Fruit fly (Drosophila melanogaster) whole organism, embryonic: ENCODE measurements around the gene Rich.

Experiments used
- Atf6 ChIP-seq: fragments of 200-800 bp; sonication (Bioruptor generic); IDR thresholded peaks from 2 replicates; pipeline ENCODE4 v1.3.6; 2022; ENCODE audit warnings: missing biosample characterization, missing genetic modification characterization
- CG13296 ChIP-seq: fragments of 200-800 bp; sonication (Bioruptor generic); optimal IDR thresholded peaks from 3 replicates; lab custom pipeline; 2018; ENCODE audit warnings: missing biosample characterization, mild to moderate bottlenecking, missing genetic modification characterization
- CG14710 ChIP-seq: fragments of 200-800 bp; sonication (Bioruptor generic); optimal IDR thresholded peaks from 3 replicates; lab custom pipeline; 2019; ENCODE audit warnings: missing biosample characterization, mild to moderate bottlenecking, missing genetic modification characterization, moderate library complexity
- CG15011 ChIP-seq: fragments of 200-800 bp; sonication (Bioruptor generic); optimal IDR thresholded peaks from 3 replicates; lab custom pipeline; 2018; ENCODE audit warnings: missing biosample characterization, mild to moderate bottlenecking, missing genetic modification characterization
- CG17829 ChIP-seq: fragments of 200-800 bp; optimal IDR thresholded peaks from 2 replicates; lab custom pipeline; 2019; ENCODE audit warnings: missing biosample characterization, mild to moderate bottlenecking, missing genetic modification characterization, moderate library complexity
- CG18476 ChIP-seq: fragments of 200-800 bp; sonication (Bioruptor generic); optimal IDR thresholded peaks from 2 replicates; lab custom pipeline; 2016; ENCODE audit warnings: missing biosample characterization, mild to moderate bottlenecking, missing genetic modification characterization
- CG2678 ChIP-seq: fragments of 200-800 bp; sonication (Bioruptor generic); optimal IDR thresholded peaks from 3 replicates; lab custom pipeline; 2019; ENCODE audit warnings: missing biosample characterization, mild to moderate bottlenecking, missing genetic modification characterization, moderate library complexity
- CG30020 ChIP-seq: fragments of 200-800 bp; optimal IDR thresholded peaks from 2 replicates; lab custom pipeline; 2019; ENCODE audit warnings: missing biosample characterization, mild to moderate bottlenecking, missing genetic modification characterization, moderate library complexity
- CG42726 ChIP-seq: fragments of 200-800 bp; sonication (Bioruptor generic); IDR thresholded peaks from 2 replicates; pipeline ENCODE4 v1.3.6; 2022; ENCODE audit warnings: missing biosample characterization, missing genetic modification characterization; ENCODE audit not compliant: partially characterized antibody
- CG4707 ChIP-seq: fragments of 200-800 bp; sonication (Bioruptor generic); optimal IDR thresholded peaks from 2 replicates; lab custom pipeline; 2018; ENCODE audit warnings: missing biosample characterization, mild to moderate bottlenecking, missing genetic modification characterization, moderate library complexity
- CG7745 ChIP-seq: fragments of 200-800 bp; sonication (Bioruptor generic); optimal IDR thresholded peaks from 2 replicates; lab custom pipeline; 2018; ENCODE audit warnings: missing biosample characterization, mild to moderate bottlenecking, missing genetic modification characterization, moderate library complexity
- CG8281 ChIP-seq: fragments of 200-800 bp; sonication (Bioruptor generic); optimal IDR thresholded peaks from 2 replicates; lab custom pipeline; 2018; ENCODE audit warnings: missing biosample characterization, mild to moderate bottlenecking, missing genetic modification characterization, moderate library complexity
- CG8765 ChIP-seq: fragments of 200-800 bp; sonication (Bioruptor generic); IDR thresholded peaks from 2 replicates; pipeline ENCODE4 v1.3.6; 2022; ENCODE audit warnings: missing biosample characterization, missing genetic modification characterization
- CG8924 ChIP-seq: fragments of 200-800 bp; optimal IDR thresholded peaks from 3 replicates; lab custom pipeline; 2019; ENCODE audit warnings: missing biosample characterization, mild to moderate bottlenecking, missing genetic modification characterization, moderate library complexity
- CHES-1-like ChIP-seq: fragments of 200-800 bp; sonication (Bioruptor generic); optimal IDR thresholded peaks from 2 replicates; lab custom pipeline; 2016; ENCODE audit warnings: missing biosample characterization, missing genetic modification characterization
- Camta ChIP-seq: fragments of 200-800 bp; sonication (Bioruptor generic); optimal IDR thresholded peaks from 2 replicates; lab custom pipeline; 2016; ENCODE audit warnings: missing biosample characterization, missing genetic modification characterization
- Dp ChIP-seq: fragments of 200-800 bp; sonication (Bioruptor generic); optimal IDR thresholded peaks from 2 replicates; lab custom pipeline; 2018; ENCODE audit warnings: missing biosample characterization, mild to moderate bottlenecking, missing genetic modification characterization, moderate library complexity
- ERR ChIP-seq: fragments of 200-800 bp; sonication (Bioruptor generic); optimal IDR thresholded peaks from 2 replicates; lab custom pipeline; 2016; ENCODE audit warnings: missing biosample characterization, missing genetic modification characterization
- HLH3B ChIP-seq: fragments of 200-800 bp; sonication (Bioruptor generic); IDR thresholded peaks from 2 replicates; pipeline ENCODE4 v1.3.6; 2022; ENCODE audit warnings: missing biosample characterization, missing genetic modification characterization
- Lhr ChIP-seq: fragments of 200-800 bp; sonication (Bioruptor generic); optimal IDR thresholded peaks from 3 replicates; lab custom pipeline; 2017; ENCODE audit warnings: mild to moderate bottlenecking, missing biosample characterization, missing genetic modification reagents, missing genetic modification characterization
- NC2β ChIP-seq: fragments of 200-800 bp; sonication (Bioruptor generic); optimal IDR thresholded peaks from 2 replicates; lab custom pipeline; 2016; ENCODE audit warnings: missing biosample characterization, missing genetic modification characterization
- Optix ChIP-seq: fragments of 200-800 bp; sonication (Bioruptor generic); IDR thresholded peaks from 3 replicates; pipeline ENCODE4 v1.3.6; 2022; ENCODE audit warnings: missing biosample characterization, missing genetic modification characterization
- Sry-δ ChIP-seq: fragments of 200-800 bp; sonication (Bioruptor generic); optimal IDR thresholded peaks from 2 replicates; lab custom pipeline; 2016; ENCODE audit warnings: missing biosample characterization, missing genetic modification characterization
- Tbp ChIP-seq: fragments of >200 bp; optimal IDR thresholded peaks from 2 replicates; lab custom pipeline; 2018; ENCODE audit warnings: missing biosample characterization, missing genetic modification characterization
- YL-1 ChIP-seq: fragments of 200-800 bp; sonication (Bioruptor generic); optimal IDR thresholded peaks from 3 replicates; lab custom pipeline; 2017; ENCODE audit warnings: missing biosample characterization, mild to moderate bottlenecking, missing genetic modification characterization
- aop ChIP-seq: fragments of 200-800 bp; sonication (Bioruptor generic); IDR thresholded peaks from 2 replicates; pipeline ENCODE4 v1.3.6; 2022; ENCODE audit warnings: missing biosample characterization, missing genetic modification characterization
- chn ChIP-seq: fragments of 200-800 bp; sonication (Bioruptor generic); optimal IDR thresholded peaks from 2 replicates; lab custom pipeline; 2016; ENCODE audit warnings: missing biosample characterization, missing genetic modification characterization
- crc ChIP-seq: fragments of 200-800 bp; sonication (Bioruptor generic); optimal IDR thresholded peaks from 2 replicates; lab custom pipeline; 2016; ENCODE audit warnings: missing biosample characterization, missing genetic modification characterization
- croc ChIP-seq: fragments of 200-800 bp; sonication (Bioruptor generic); conservative IDR thresholded peaks from 3 replicates; pipeline ENCODE4 v1.3.6; 2022; ENCODE audit warnings: missing biosample characterization, missing genetic modification characterization
- crp ChIP-seq, 2 experiments: fragments of 200-800 bp; sonication (Bioruptor generic); optimal IDR thresholded peaks; 2 replicates in 1 of 2; 3 replicates in 1 of 2; lab custom pipeline; 2017; ENCODE audit warnings: missing biosample characterization in 2 of 2, missing genetic modification characterization in 2 of 2, mild to moderate bottlenecking in 1 of 2, moderate library complexity in 1 of 2
- ewg ChIP-seq: fragments of 200-800 bp; sonication (Bioruptor generic); optimal IDR thresholded peaks from 3 replicates; lab custom pipeline; 2017; ENCODE audit warnings: mild to moderate bottlenecking, missing biosample characterization, missing genetic modification reagents, missing genetic modification characterization
- eyg ChIP-seq: fragments of 200-800 bp; sonication (Bioruptor generic); optimal IDR thresholded peaks from 3 replicates; lab custom pipeline; 2016; ENCODE audit warnings: missing biosample characterization, missing genetic modification characterization
- fd3F ChIP-seq: fragments of 200-800 bp; sonication (Bioruptor generic); optimal IDR thresholded peaks from 2 replicates; lab custom pipeline; 2018; ENCODE audit warnings: missing biosample characterization, mild to moderate bottlenecking, missing genetic modification characterization, moderate library complexity
- fu2 ChIP-seq: fragments of 200-800 bp; sonication (Bioruptor generic); optimal IDR thresholded peaks from 2 replicates; lab custom pipeline; 2016; ENCODE audit warnings: missing biosample characterization, missing genetic modification characterization
- gcm2 ChIP-seq: fragments of 200-800 bp; sonication (Bioruptor generic); optimal IDR thresholded peaks from 2 replicates; lab custom pipeline; 2016; ENCODE audit warnings: missing biosample characterization, missing genetic modification characterization
- gfzf ChIP-seq: fragments of 200-800 bp; sonication (Bioruptor generic); optimal IDR thresholded peaks from 2 replicates; lab custom pipeline; 2016; ENCODE audit warnings: missing biosample characterization, mild to moderate bottlenecking, missing genetic modification characterization, moderate library complexity
- lmd ChIP-seq: fragments of 200-800 bp; sonication (Bioruptor generic); IDR thresholded peaks from 2 replicates; pipeline ENCODE4 v1.3.6; 2022; ENCODE audit warnings: missing biosample characterization, missing genetic modification characterization
- pan ChIP-seq, 4 experiments: fragments of >200 bp in 3 of 4; fragments of 200-800 bp in 1 of 4; sonication (Bioruptor generic) in 1 of 4; optimal IDR thresholded peaks in 3 of 4; IDR thresholded peaks in 1 of 4; 2 replicates each; pipeline versions ENCODE4 v1.3.6 to Lab custom; 2017 to 2022; ENCODE audit warnings: missing biosample characterization in 2 of 4, missing genetic modification characterization in 2 of 4, mixed read lengths in 1 of 4
- pb ChIP-seq: fragments of 200-800 bp; sonication (Bioruptor generic); optimal IDR thresholded peaks from 3 replicates; lab custom pipeline; 2016; ENCODE audit warnings: missing biosample characterization, missing genetic modification characterization
- sens ChIP-seq: fragments of 200-800 bp; sonication (Bioruptor generic); peaks from one replicate; lab custom pipeline; 2016; ENCODE audit warnings: missing biosample characterization, missing genetic modification characterization
- slbo ChIP-seq: fragments of 200-800 bp; sonication (Bioruptor generic); IDR thresholded peaks from 2 replicates; pipeline ENCODE4 v1.3.6; 2022; ENCODE audit warnings: missing biosample characterization, missing genetic modification characterization
- tap ChIP-seq: fragments of 200-800 bp; optimal IDR thresholded peaks from 3 replicates; lab custom pipeline; 2019; ENCODE audit warnings: missing biosample characterization, mild to moderate bottlenecking, missing genetic modification characterization, moderate library complexity
- tin ChIP-seq: fragments of 200-800 bp; sonication (Bioruptor generic); optimal IDR thresholded peaks from 3 replicates; lab custom pipeline; 2016; ENCODE audit warnings: missing biosample characterization, missing genetic modification characterization
- tll ChIP-seq, 2 experiments: fragments of 200-800 bp in 1 of 2; fragments of >200 bp in 1 of 2; sonication (Bioruptor generic) in 1 of 2; optimal IDR thresholded peaks; 2 replicates each; lab custom pipeline; 2017 to 2019; ENCODE audit warnings: missing biosample characterization in 2 of 2, missing genetic modification characterization in 2 of 2, mild to moderate bottlenecking in 1 of 2, moderate library complexity in 1 of 2
- wek ChIP-seq: fragments of 200-800 bp; sonication (Bioruptor generic); optimal IDR thresholded peaks from 3 replicates; lab custom pipeline; 2018; ENCODE audit warnings: missing biosample characterization, mild to moderate bottlenecking, missing genetic modification characterization, moderate library complexity
- wor ChIP-seq: fragments of 200-800 bp; sonication (Bioruptor generic); IDR thresholded peaks from 2 replicates; pipeline ENCODE4 v1.3.6; 2022; ENCODE audit warnings: missing biosample characterization, missing genetic modification characterization

The Rich gene

DNA sequence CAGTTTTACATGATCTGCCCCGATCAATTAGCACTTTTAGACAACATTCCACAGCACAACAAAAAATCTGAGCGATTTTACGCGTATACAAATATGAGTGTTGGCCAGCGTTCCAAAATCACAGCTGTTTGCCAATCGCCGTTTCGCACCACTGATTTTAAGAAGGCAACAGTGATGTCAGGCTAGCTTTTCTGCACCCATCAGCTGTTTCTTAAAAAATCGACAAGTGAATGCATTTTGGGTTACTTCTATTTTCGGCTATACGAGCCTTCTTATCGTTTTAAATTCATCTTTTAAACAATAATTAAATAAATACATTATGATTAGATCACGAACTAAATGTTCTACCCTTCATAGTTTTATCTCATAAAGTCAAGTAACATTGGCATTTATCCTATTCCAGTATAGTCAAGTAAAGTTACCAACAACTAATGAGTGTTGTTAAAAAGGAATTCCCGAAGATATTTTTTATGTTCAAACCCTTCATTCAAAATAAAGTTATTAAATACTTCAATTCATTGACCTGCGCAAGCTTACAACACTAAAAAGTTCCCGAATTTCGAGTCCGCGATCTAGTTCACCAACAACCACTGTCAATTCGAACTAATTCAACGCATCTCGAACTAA, at the start of gene Rich, which contains the start of gene Ddx1 (continued):
- TF ChIP-seq CG30020 (tag; lab: Kevin White, UChicago) (peak; percentile 43), chn (GFP tag; lab: Kevin White, UChicago) (peak; percentile 38), Camta (peak; percentile 13), NC2β (GFP tag; lab: Kevin White, UChicago) (no peak), wor (GFP tag; lab: Robert Waterston, UW) (no peak), Tbp (GFP tag; lab: Kevin White, UChicago) (peak; percentile 12), gcm2 (GFP tag; lab: Kevin White, UChicago) (peak; percentile 44), Dp (peak; percentile 18), fd3F (peak; percentile 20), tin (peak; percentile 60), slbo (peak; percentile 64)

DNA sequence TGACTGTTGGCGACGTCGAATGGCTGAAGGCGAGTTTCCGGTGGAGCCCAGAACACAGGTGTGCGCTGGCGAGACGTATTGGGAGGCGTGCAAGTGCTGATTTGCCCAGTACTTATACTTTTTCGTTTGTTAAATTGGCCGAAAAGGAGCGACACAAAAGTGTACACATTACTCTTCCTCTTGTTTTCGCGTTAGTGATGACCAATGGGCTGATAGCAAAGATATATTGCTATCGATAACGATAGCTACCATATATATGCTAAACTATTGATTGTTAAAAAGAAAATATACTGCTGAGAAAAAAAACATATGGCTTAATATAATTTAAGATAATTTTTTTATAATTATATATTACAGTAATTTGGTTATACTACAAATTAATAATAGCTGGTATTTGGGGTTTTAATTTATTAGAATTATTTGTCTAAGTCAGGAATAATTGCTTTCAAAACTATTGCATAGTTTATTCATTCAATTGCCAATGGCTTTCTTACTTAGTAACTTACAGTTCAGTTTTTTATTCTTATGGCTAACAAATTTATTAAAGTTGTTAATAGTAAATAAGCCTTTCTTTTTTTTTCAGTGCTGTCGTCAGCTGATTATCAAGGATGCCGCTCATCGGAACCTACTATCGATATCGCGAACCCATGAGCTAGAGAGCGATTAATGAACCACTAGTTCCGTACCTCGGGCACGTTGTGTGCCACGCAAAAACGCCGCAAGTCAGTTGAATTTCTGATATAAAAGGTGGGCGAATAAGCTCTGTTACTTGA, 25.5 kb upstream of the Rich start, which contains the start of the genes Hem and IleRS:
Hem (minus strand) TSS at position 202 of the 773 bp plus-strand sequence.
IleRS (plus strand) TSS at position 672 of the 773 bp plus-strand sequence.
- TF ChIP-seq aop (GFP tag; lab: Robert Waterston, UW) (no peak), wor (GFP tag; lab: Robert Waterston, UW) (peak; percentile 83), Sry-δ (peak; percentile 75), CG2678 (tag; lab: Kevin White, UChicago) (peak; percentile 94), lmd (GFP tag; lab: Robert Waterston, UW) (peak; percentile 91), crp (GFP tag; optimal IDR thresholded peaks at IDR 0.05; lab: Kevin White, UChicago) (peak; percentile 79 to 95), ERR (GFP tag; lab: Kevin White, UChicago) (peak; percentile 79), eyg (GFP tag; lab: Kevin White, UChicago) (peak; percentile 66), CG4707 (GFP tag; lab: Kevin White, UChicago) (peak; percentile 23), YL-1 (GFP tag; lab: Kevin White, UChicago) (peak; percentile 57), CHES-1-like (GFP tag; lab: Kevin White, UChicago) (peak; percentile 65), sens (peak; percentile 98), CG13296 (GFP tag; lab: Kevin White, UChicago) (peak; percentile 88), HLH3B (peak; percentile 89), CG14710 (tag; lab: Kevin White, UChicago) (peak; percentile 96), CG42726 (peak; percentile 54; the same call in 1 of the 2 replicates), CG18476 (GFP tag; lab: Kevin White, UChicago) (peak; percentile 80), pb (peak; percentile 62), tap (no peak), ewg (GFP tag; lab: Kevin White, UChicago) (peak; percentile 84), pan (optimal IDR thresholded peaks at IDR 0.05; lab: Kevin White, UChicago) (no peak), pan (GFP tag; optimal IDR thresholded peaks at IDR 0.05 in 1 of 2, IDR thresholded peaks at IDR 0.05 in 1 of 2) (peak in 1 of 2 experiments; percentile 93), gfzf (GFP tag; lab: Kevin White, UChicago) (peak; percentile 0), crc (peak; percentile 77), Atf6 (peak; percentile 91), CG8924 (tag; lab: Kevin White, UChicago) (peak; percentile 95), CG15011 (GFP tag; lab: Kevin White, UChicago) (peak; percentile 69), CG8281 (tag; lab: Kevin White, UChicago) (peak; percentile 71), Lhr (GFP tag; lab: Kevin White, UChicago) (peak; percentile 87), fu2 (GFP tag; lab: Kevin White, UChicago) (peak; percentile 73), CG17829 (tag; lab: Kevin White, UChicago) (peak; percentile 95), Optix (GFP tag; lab: Robert Waterston, UW) (peak; percentile 53), croc (GFP tag; lab: Robert Waterston, UW) (peak; percentile 78), wek (no peak), CG7745 (tag; lab: Kevin White, UChicago) (no peak), CG8765 (GFP tag; lab: Robert Waterston, UW) (peak; percentile 82), tll (GFP tag; optimal IDR thresholded peaks at IDR 0.05; lab: Kevin White, UChicago) (peak in 1 of 2 experiments; percentile 50)
